Worm (Caenorhabditis elegans) whole organism, L3 larva: ENCODE results near the gene smf-1.

Experiments used
- R02D3.7 ChIP-seq: fragments of 150-350 bp; optimal IDR thresholded peaks from 2 replicates; lab custom pipeline; 2014; ENCODE audit warnings: missing biosample characterization, missing genetic modification characterization
- aly-2 ChIP-seq: fragments of 150-350 bp; optimal IDR thresholded peaks from 2 replicates; lab custom pipeline; 2014; ENCODE audit warnings: missing biosample characterization, missing genetic modification characterization
- ama-1 ChIP-seq: fragments of 150-350 bp; optimal IDR thresholded peaks from 2 replicates; lab custom pipeline; 2018
- ceh-16 ChIP-seq: sonication (generic microtip); optimal IDR thresholded peaks from 2 replicates; lab custom pipeline; 2017; ENCODE audit warnings: missing biosample characterization, missing genetic modification characterization
- ceh-28 ChIP-seq: fragments of 150-350 bp; optimal IDR thresholded peaks from 2 replicates; lab custom pipeline; 2014; ENCODE audit warnings: missing biosample characterization, missing genetic modification reagents, missing genetic modification characterization
- daf-12 ChIP-seq: fragments of 150-350 bp; optimal IDR thresholded peaks from 2 replicates; lab custom pipeline; 2014; ENCODE audit warnings: missing biosample characterization, missing genetic modification reagents, missing genetic modification characterization
- egl-27 ChIP-seq: sonication (generic microtip); optimal IDR thresholded peaks from 4 replicates; lab custom pipeline; 2017; ENCODE audit warnings: missing biosample characterization, missing genetic modification reagents, missing genetic modification characterization
- elt-1 ChIP-seq: fragments of 150-350 bp; optimal IDR thresholded peaks from 2 replicates; lab custom pipeline; 2014; ENCODE audit warnings: missing biosample characterization, missing genetic modification characterization
- elt-2 ChIP-seq: sonication (generic microtip); optimal IDR thresholded peaks from 2 replicates; lab custom pipeline; 2016; ENCODE audit warnings: missing genetic modification reagents, mild to moderate bottlenecking, missing genetic modification characterization, missing compliant biosample characterization
- elt-3 ChIP-seq, 3 experiments: fragments of 150-350 bp in 1 of 3; sonication (generic microtip) in 2 of 3; optimal IDR thresholded peaks; 2 replicates in 2 of 3; 4 replicates in 1 of 3; lab custom pipeline; 2014 to 2017; ENCODE audit warnings: missing biosample characterization in 3 of 3, missing genetic modification characterization in 3 of 3
- eor-1 ChIP-seq, 2 experiments: fragments of 150-350 bp; optimal IDR thresholded peaks; 2 replicates each; lab custom pipeline; 2014 to 2018; ENCODE audit warnings: missing biosample characterization in 2 of 2, missing genetic modification characterization in 2 of 2
- fkh-2 ChIP-seq: fragments of 150-350 bp; optimal IDR thresholded peaks from 2 replicates; lab custom pipeline; 2014; ENCODE audit warnings: missing biosample characterization, missing genetic modification reagents, missing genetic modification characterization
- fos-1 ChIP-seq: fragments of 150-350 bp; optimal IDR thresholded peaks from 2 replicates; lab custom pipeline; 2014; ENCODE audit warnings: missing biosample characterization, missing genetic modification characterization
- hmg-11 ChIP-seq: sonication (generic microtip); optimal IDR thresholded peaks from 2 replicates; lab custom pipeline; 2016; ENCODE audit warnings: missing genetic modification characterization, missing compliant biosample characterization
- lin-15B ChIP-seq: fragments of 150-350 bp; optimal IDR thresholded peaks from 2 replicates; lab custom pipeline; 2014; ENCODE audit warnings: missing biosample characterization, missing genetic modification characterization
- lin-39 ChIP-seq: fragments of 150-350 bp; optimal IDR thresholded peaks from 2 replicates; lab custom pipeline; 2018; ENCODE audit warnings: missing biosample characterization, missing genetic modification reagents, missing genetic modification characterization
- mdl-1 ChIP-seq: fragments of 150-350 bp; optimal IDR thresholded peaks from 2 replicates; lab custom pipeline; 2014; ENCODE audit warnings: missing biosample characterization, missing genetic modification characterization
- mml-1 ChIP-seq: fragments of 150-350 bp; sonication (generic microtip); optimal IDR thresholded peaks from 3 replicates; lab custom pipeline; 2014; ENCODE audit warnings: missing biosample characterization, missing genetic modification characterization
- nhr-11 ChIP-seq: fragments of 150-350 bp; optimal IDR thresholded peaks from 2 replicates; lab custom pipeline; 2014; ENCODE audit warnings: missing biosample characterization, missing genetic modification characterization
- nhr-12 ChIP-seq: fragments of 150-350 bp; optimal IDR thresholded peaks from 2 replicates; lab custom pipeline; 2014; ENCODE audit warnings: missing biosample characterization, missing genetic modification characterization
- nhr-23 ChIP-seq: fragments of 150-350 bp; optimal IDR thresholded peaks from 2 replicates; lab custom pipeline; 2014; ENCODE audit warnings: missing biosample characterization, missing genetic modification reagents, missing genetic modification characterization
- nhr-237 ChIP-seq: fragments of 150-350 bp; optimal IDR thresholded peaks from 2 replicates; lab custom pipeline; 2014; ENCODE audit warnings: missing biosample characterization, missing genetic modification characterization
- nhr-25 ChIP-seq: sonication (generic microtip); optimal IDR thresholded peaks from 2 replicates; lab custom pipeline; 2017; ENCODE audit warnings: missing biosample characterization, missing genetic modification characterization
- nhr-28 ChIP-seq: fragments of 150-350 bp; optimal IDR thresholded peaks from 2 replicates; lab custom pipeline; 2014; ENCODE audit warnings: missing biosample characterization, missing genetic modification characterization
- nhr-43 ChIP-seq: sonication (generic microtip); optimal IDR thresholded peaks from 2 replicates; lab custom pipeline; 2016; ENCODE audit warnings: mild to moderate bottlenecking, missing genetic modification characterization, missing compliant biosample characterization; ENCODE audit not compliant: poor library complexity, severe bottlenecking
- nhr-67 ChIP-seq: fragments of 150-350 bp; optimal IDR thresholded peaks from 2 replicates; lab custom pipeline; 2014; ENCODE audit warnings: missing biosample characterization, missing genetic modification characterization
- nhr-76 ChIP-seq: fragments of 150-350 bp; sonication (generic microtip); optimal IDR thresholded peaks from 5 replicates; lab custom pipeline; 2014; ENCODE audit warnings: missing biosample characterization, missing genetic modification characterization
- nhr-77 ChIP-seq: fragments of 150-350 bp; optimal IDR thresholded peaks from 2 replicates; lab custom pipeline; 2014; ENCODE audit warnings: missing biosample characterization, missing genetic modification characterization
- pha-4 ChIP-seq: fragments of 150-350 bp; optimal IDR thresholded peaks from 2 replicates; lab custom pipeline; 2014; ENCODE audit warnings: missing biosample characterization, missing genetic modification reagents, missing genetic modification characterization
- pqm-1 ChIP-seq: fragments of 150-350 bp; optimal IDR thresholded peaks from 2 replicates; lab custom pipeline; 2017; ENCODE audit warnings: missing biosample characterization, missing genetic modification characterization, inconsistent platforms
- sea-2 ChIP-seq: fragments of 150-350 bp; sonication (generic microtip); optimal IDR thresholded peaks from 4 replicates; lab custom pipeline; 2014; ENCODE audit warnings: missing biosample characterization, missing genetic modification reagents, missing genetic modification characterization
- skn-1 ChIP-seq: fragments of 150-350 bp; optimal IDR thresholded peaks from 2 replicates; lab custom pipeline; 2014; ENCODE audit warnings: missing biosample characterization, missing genetic modification characterization
- snpc-4 ChIP-seq: fragments of 150-350 bp; optimal IDR thresholded peaks from 2 replicates; lab custom pipeline; 2014; ENCODE audit warnings: missing biosample characterization, missing genetic modification characterization
- zag-1 ChIP-seq: fragments of 150-350 bp; optimal IDR thresholded peaks from 2 replicates; lab custom pipeline; 2014; ENCODE audit warnings: missing biosample characterization, missing genetic modification characterization
- ztf-11 ChIP-seq: fragments of 150-350 bp; optimal IDR thresholded peaks from 2 replicates; lab custom pipeline; 2014; ENCODE audit warnings: missing biosample characterization, missing genetic modification characterization
- ztf-4 ChIP-seq: fragments of 150-350 bp; optimal IDR thresholded peaks from 2 replicates; lab custom pipeline; 2014; ENCODE audit warnings: missing biosample characterization, missing genetic modification characterization

smf-1 gene

DNA sequence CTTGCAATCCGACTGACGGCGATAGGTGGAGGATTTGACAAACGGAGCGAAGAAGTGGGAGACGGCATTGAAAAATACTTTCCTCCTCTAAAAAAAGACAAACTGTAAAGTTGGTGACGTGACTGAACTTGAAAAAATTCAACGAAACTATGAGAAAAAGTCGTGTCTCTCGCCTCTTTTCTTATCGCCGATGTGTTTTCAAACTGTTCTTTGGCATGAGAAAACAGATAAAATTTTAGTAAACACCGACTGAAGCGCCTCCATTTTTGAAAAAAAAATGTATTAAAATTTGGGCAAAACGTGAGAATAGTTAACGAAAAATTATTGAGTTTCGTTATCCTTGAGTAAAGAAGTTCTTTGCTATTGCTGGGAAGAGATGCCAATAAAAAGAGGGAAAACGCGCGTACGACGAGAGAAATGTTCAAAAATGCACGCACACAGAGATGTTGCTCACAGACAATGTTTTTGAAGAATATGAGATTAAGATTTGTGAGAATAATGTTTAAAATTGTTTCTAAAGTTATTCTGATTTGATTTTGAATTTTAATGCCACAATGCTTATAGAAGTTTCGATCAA is 6.0 kb upstream of the smf-1 start:
- TF ChIP-seq R02D3.7 (tag; lab: Kevin White, UChicago) (no peak), nhr-43 (tag; lab: Kevin White, UChicago) (no peak), pqm-1 (peak; percentile 21), ceh-16 (tag; lab: Kevin White, UChicago) (no peak), nhr-12 (tag; lab: Kevin White, UChicago) (no peak), nhr-76 (tag; lab: Kevin White, UChicago) (no peak), skn-1 (tag; lab: Kevin White, UChicago) (no peak), elt-3 (tag; optimal IDR thresholded peaks at IDR 0.05; lab: Kevin White, UChicago) (no peak), snpc-4 (tag; lab: Kevin White, UChicago) (no peak), elt-2 (tag; lab: Kevin White, UChicago) (peak; percentile 64), mml-1 (no peak), mdl-1 (tag; lab: Kevin White, UChicago) (peak; percentile 52), pha-4 (peak; percentile 35)

DNA sequence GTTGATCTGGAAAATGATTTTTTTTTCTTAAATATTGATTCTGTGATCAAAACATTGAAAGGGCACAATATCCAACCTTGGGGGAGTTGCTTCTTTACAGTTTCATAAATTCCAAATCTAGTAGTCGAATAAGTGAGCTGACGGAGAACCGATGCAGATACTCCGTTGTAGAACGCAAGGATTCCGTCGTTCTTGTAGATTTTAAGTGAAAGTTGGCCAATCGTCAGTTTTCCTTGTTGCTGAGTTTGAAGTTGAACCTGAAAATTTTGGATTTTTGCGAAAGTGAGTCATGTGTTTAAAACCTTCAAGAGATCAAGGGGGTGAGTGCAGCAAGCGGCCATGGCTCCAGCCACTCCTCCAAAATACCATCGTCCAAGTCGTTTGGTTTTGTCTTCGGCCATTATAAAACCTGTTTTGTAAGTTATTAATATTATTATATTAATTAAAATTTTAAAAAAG is 2.4 kb upstream of the smf-1 start, which contains the start of gene slc-25A10:
slc-25A10 (minus strand) TSS at position 409 of the 459 bp plus-strand sequence.
- peak; percentile 88 for TF ChIP-seq ama-1
- TF ChIP-seq skn-1 (tag; lab: Kevin White, UChicago): no peak
- peak; percentile 15 for TF ChIP-seq elt-2 (tag; lab: Kevin White, UChicago)

DNA sequence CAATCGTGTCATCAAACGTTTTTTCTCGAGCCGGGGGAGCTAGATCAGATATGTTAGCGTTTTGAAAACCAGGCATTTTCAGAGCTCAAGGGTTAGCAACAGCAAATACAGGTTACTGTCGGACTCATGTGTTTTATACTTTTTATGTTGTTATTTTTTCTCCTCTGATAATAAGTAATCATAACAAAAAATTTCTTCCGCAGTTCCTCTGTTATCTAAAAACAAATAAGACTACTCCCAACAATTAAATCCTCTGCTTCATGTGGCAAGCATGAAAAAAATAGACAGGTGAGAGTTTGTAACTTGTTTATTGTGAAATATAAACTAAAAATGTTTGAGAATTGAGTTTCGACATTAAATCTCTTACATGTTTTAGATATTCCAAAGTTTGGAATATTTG is 4.3 kb downstream of the smf-1 start, which contains the start of gene smf-2:
smf-2 (minus strand) TSS at position 101 of the 400 bp plus-strand sequence.
- TF ChIP-seq fos-1 (tag; lab: Kevin White, UChicago) (no peak), ama-1 (no peak), nhr-28 (tag; lab: Kevin White, UChicago) (no peak), lin-39 (tag; lab: Kevin White, UChicago) (no peak), nhr-25 (tag; lab: Kevin White, UChicago) (no peak), nhr-76 (tag; lab: Kevin White, UChicago) (no peak), ceh-28 (no peak), eor-1 (tag; optimal IDR thresholded peaks at IDR 0.05; lab: Kevin White, UChicago) (no peak), ceh-16 (tag; lab: Kevin White, UChicago) (no peak)

DNA sequence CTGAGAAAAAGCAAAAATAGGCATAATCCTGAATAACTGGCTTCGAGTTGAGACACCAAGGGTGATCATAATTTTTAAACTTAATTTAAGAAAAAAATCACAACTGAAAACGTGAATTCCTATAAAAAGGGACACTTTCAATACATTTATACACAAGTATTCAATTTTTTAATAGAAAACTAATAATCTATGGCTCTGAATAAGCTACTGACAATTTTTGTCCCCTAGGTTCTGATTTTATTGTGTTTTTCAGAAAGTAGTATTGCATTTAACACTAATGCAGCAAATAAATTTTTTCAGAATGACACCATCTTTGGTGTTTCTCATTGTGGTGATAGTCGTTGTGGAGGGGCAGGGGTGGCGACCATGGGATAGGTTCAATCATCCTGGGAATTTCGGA is 9.6 kb downstream of the smf-1 start, which contains the start of gene nas-11:
nas-11 (plus strand) TSS at position 301 of the 400 bp plus-strand sequence.
- TF ChIP-seq nhr-23 (no peak), elt-1 (tag; lab: Kevin White, UChicago) (no peak), lin-15B (tag; lab: Kevin White, UChicago) (no peak), ztf-4 (tag; lab: Kevin White, UChicago) (no peak), eor-1 (tag; optimal IDR thresholded peaks at IDR 0.05; lab: Kevin White, UChicago) (no peak), pqm-1 (no peak), zag-1 (tag; lab: Kevin White, UChicago) (no peak), fkh-2 (tag; lab: Kevin White, UChicago) (no peak), daf-12 (no peak), ama-1 (no peak), snpc-4 (tag; lab: Kevin White, UChicago) (no peak), nhr-237 (tag; lab: Kevin White, UChicago) (no peak), elt-3 (tag; optimal IDR thresholded peaks at IDR 0.05; lab: Kevin White, UChicago) (no peak), egl-27 (tag; lab: Kevin White, UChicago) (no peak), R02D3.7 (tag; lab: Kevin White, UChicago) (no peak)
- TF ChIP-seq, all 47 proteins: peak for 0

DNA sequence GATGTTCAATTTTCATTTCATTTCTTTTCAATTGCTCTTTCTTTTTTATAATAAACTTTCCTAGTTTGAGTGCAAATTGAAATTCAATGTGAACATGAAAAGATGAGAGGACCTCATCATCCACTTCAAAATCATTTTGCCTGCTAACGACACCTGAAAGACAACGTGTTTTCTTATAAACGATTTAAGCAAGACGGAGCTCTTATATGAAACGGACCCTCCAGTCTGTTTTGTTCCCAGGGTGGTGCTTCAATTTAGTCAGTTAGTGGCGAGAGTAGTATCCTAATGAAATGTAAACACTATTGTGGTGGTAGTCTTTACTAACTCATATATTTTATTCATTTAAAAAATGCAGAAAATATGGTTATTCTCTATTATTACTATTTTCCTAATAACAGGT is 13.6 kb downstream of the smf-1 start, which contains the start of gene acr-3:
acr-3 (plus strand) TSS at position 301 of the 400 bp plus-strand sequence.
- TF ChIP-seq nhr-25 (tag; lab: Kevin White, UChicago) (no peak), nhr-77 (tag; lab: Kevin White, UChicago) (no peak), aly-2 (no peak), hmg-11 (tag; lab: Kevin White, UChicago) (no peak), nhr-11 (tag; lab: Kevin White, UChicago) (no peak), ceh-28 (no peak), ztf-4 (tag; lab: Kevin White, UChicago) (no peak), nhr-67 (no peak), nhr-28 (tag; lab: Kevin White, UChicago) (no peak), eor-1 (tag; optimal IDR thresholded peaks at IDR 0.05; lab: Kevin White, UChicago) (no peak), ama-1 (no peak), elt-1 (tag; lab: Kevin White, UChicago) (no peak), pha-4 (no peak), mdl-1 (tag; lab: Kevin White, UChicago) (no peak), ceh-16 (tag; lab: Kevin White, UChicago) (no peak), ztf-11 (no peak), sea-2 (GFP tag; lab: Kevin White, UChicago) (no peak), nhr-23 (no peak), skn-1 (tag; lab: Kevin White, UChicago) (no peak)
